Worm (Caenorhabditis elegans): ENCODE measurements around the gene lin-48.
A peak's percentile ranks its signal among the peaks of the same experiment; 100 is the strongest.

lin-48 gene

DNA sequence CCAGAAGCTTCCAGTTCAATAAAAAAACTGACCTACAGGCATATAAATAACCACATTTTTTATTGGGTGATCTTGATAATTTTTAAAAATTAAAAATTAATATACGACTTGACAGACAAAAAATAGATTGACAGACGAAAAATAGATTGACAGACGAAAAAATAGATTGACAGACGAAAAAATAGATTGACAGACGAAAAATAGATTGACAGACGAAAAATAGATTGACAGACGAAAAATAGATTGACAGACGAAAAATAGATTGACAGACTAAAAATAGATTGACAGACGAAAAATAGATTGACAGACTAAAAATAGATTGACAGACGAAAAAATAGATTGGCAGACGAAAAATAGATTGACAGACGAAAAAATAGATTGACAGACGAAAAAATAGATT, 25.1 kb downstream of the lin-48 start:
- TF ChIP-seq flt-1 (GFP tag; IDR thresholded peaks at IDR 0.05) (peak; percentile 85), T22C8.4 (GFP tag; IDR thresholded peaks at IDR 0.05) (peak; percentile 66), ztf-23 (GFP tag; IDR thresholded peaks at IDR 0.05) (peak; percentile 85), ref-1 (GFP tag; conservative IDR thresholded peaks at IDR 0.05) (0 out of 2 replicates have a peak, but pooled peaks have one; percentile 29), klf-2 (GFP tag; conservative IDR thresholded peaks at IDR 0.05) (peak; percentile 73; the same call in 1 of the 2 replicates)

- no peak for TF ChIP-seq T22C8.4 (GFP tag; IDR thresholded peaks at IDR 0.05)
- TF ChIP-seq cog-1 (tag; optimal IDR thresholded peaks at IDR 0.05): no peak
- no peak for TF ChIP-seq med-1 (GFP tag; optimal IDR thresholded peaks at IDR 0.05; ENCODE audit: insufficient read depth)
- TF ChIP-seq ztf-29 (GFP tag; IDR thresholded peaks at IDR 0.05): no peak
- TF ChIP-seq flt-1 (GFP tag; IDR thresholded peaks at IDR 0.05): no peak
- no peak for TF ChIP-seq ref-1 (GFP tag; conservative IDR thresholded peaks at IDR 0.05)
- TF ChIP-seq tab-1 (GFP tag; IDR thresholded peaks at IDR 0.05): no peak
- TF ChIP-seq ztf-23 (GFP tag; IDR thresholded peaks at IDR 0.05): no peak
- no peak for TF ChIP-seq klf-2 (GFP tag; conservative IDR thresholded peaks at IDR 0.05)
These were observed 27.9 kb downstream of the lin-48 start, which contains the start of gene lec-4 for ce11 chrIII:3773173-3773572. lec-4 (minus strand) TSS chrIII:3773326.

ce11 chrIII:3774550-3774949, 29.3 kb downstream of the lin-48 start:
- TF ChIP-seq ref-1 (GFP tag; conservative IDR thresholded peaks at IDR 0.05) (no peak), klf-2 (GFP tag; conservative IDR thresholded peaks at IDR 0.05) (no peak), tab-1 (GFP tag; IDR thresholded peaks at IDR 0.05) (no peak), ztf-23 (GFP tag; IDR thresholded peaks at IDR 0.05) (no peak), flt-1 (GFP tag; IDR thresholded peaks at IDR 0.05) (no peak), ztf-29 (GFP tag; IDR thresholded peaks at IDR 0.05) (no peak), T22C8.4 (GFP tag; IDR thresholded peaks at IDR 0.05) (no peak), cog-1 (tag; optimal IDR thresholded peaks at IDR 0.05) (no peak), med-1 (GFP tag; optimal IDR thresholded peaks at IDR 0.05; ENCODE audit: insufficient read depth) (no peak)

- no peak for TF ChIP-seq klf-2 (GFP tag; conservative IDR thresholded peaks at IDR 0.05)
- no peak for TF ChIP-seq tab-1 (GFP tag; IDR thresholded peaks at IDR 0.05)
These were observed 36.6 kb downstream of the lin-48 start for ce11 chrIII:3781827-3782226.

ce11 chrIII:3782853-3783252, 37.6 kb downstream of the lin-48 start:
- TF ChIP-seq ref-1 (GFP tag; conservative IDR thresholded peaks at IDR 0.05): no peak
- no peak for TF ChIP-seq med-1 (GFP tag; optimal IDR thresholded peaks at IDR 0.05; ENCODE audit: insufficient read depth)

DNA sequence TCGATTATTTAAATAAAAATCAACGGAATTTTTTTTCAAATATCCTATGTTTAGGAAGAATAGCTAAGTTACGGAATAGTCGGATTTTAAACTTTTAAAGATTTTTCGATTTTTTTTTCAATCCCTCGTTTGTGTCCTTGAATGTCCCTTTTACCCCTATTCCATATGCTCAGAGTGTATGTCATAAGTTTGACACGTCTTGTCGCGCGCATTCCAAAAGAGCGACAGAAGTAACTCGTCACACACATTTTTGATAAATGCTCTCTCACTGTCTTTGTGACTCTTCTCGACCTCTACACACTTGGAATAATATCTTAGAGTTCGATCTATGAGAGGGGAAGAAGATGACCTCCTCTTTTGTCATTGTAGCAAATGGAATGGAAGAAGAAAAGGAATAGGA, 38.7 kb downstream of the lin-48 start:
- TF ChIP-seq tab-1 (GFP tag; IDR thresholded peaks at IDR 0.05) (no peak), T22C8.4 (GFP tag; IDR thresholded peaks at IDR 0.05) (no peak), ref-1 (GFP tag; conservative IDR thresholded peaks at IDR 0.05) (no peak), ztf-29 (GFP tag; IDR thresholded peaks at IDR 0.05) (no peak), ztf-23 (GFP tag; IDR thresholded peaks at IDR 0.05) (no peak), flt-1 (GFP tag; IDR thresholded peaks at IDR 0.05) (no peak), klf-2 (GFP tag; conservative IDR thresholded peaks at IDR 0.05) (no peak), cog-1 (tag; optimal IDR thresholded peaks at IDR 0.05) (no peak), med-1 (GFP tag; optimal IDR thresholded peaks at IDR 0.05; ENCODE audit: insufficient read depth) (no peak)

- TF ChIP-seq ztf-23 (GFP tag; IDR thresholded peaks at IDR 0.05) (no peak), ztf-29 (GFP tag; IDR thresholded peaks at IDR 0.05) (peak; percentile 32; the same call in 1 of the 2 replicates)
These were observed 39.9 kb downstream of the lin-48 start for ce11 chrIII:3785094-3785493.

DNA sequence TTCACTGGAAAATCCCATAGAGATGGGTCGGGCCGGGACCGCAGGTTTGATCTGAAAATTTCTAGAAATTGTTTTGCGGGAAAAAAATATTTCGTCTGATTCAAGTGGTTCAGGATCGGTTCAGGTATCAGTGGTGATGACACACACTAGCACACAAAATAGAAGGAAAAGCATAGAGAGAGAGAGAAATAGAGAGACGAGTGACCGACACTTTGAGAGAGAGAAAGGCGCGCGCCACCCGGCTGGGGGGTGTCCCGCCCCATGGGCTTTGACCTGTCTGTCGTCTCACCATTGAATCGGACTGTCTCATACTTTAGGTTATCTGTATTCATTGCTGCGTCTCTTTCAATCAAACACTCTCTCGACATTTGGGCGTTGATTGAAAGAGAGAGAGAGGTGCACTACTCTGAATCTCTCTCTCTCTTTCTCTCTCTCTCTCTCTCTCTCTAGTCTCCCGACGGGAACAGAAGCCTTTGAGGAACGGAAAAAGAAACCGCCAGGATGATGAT, 41.2 kb downstream of the lin-48 start, which contains the start of gene acy-3:
Gene acy-3, minus strand, starts transcription at position 51 of the 509 bp plus-strand sequence.
- TF ChIP-seq ztf-29 (GFP tag; IDR thresholded peaks at IDR 0.05) (no peak), T22C8.4 (GFP tag; IDR thresholded peaks at IDR 0.05) (no peak), tab-1 (GFP tag; IDR thresholded peaks at IDR 0.05) (0 out of 2 replicates have a peak, but pooled peaks have one; percentile 27), klf-2 (GFP tag; conservative IDR thresholded peaks at IDR 0.05) (no peak), ref-1 (GFP tag; conservative IDR thresholded peaks at IDR 0.05) (no peak), flt-1 (GFP tag; IDR thresholded peaks at IDR 0.05) (no peak)

ce11 chrIII:3789688-3790371, 44.6 kb downstream of the lin-48 start:
- TF ChIP-seq med-1 (GFP tag; optimal IDR thresholded peaks at IDR 0.05; ENCODE audit: insufficient read depth): no peak

ce11 chrIII:3790855-3791254, 45.6 kb downstream of the lin-48 start:
- no peak for TF ChIP-seq flt-1 (GFP tag; IDR thresholded peaks at IDR 0.05)
- no peak for TF ChIP-seq ztf-23 (GFP tag; IDR thresholded peaks at IDR 0.05)
- TF ChIP-seq tab-1 (GFP tag; IDR thresholded peaks at IDR 0.05): no peak
- no peak for TF ChIP-seq ref-1 (GFP tag; conservative IDR thresholded peaks at IDR 0.05)
- no peak for TF ChIP-seq ztf-29 (GFP tag; IDR thresholded peaks at IDR 0.05)
- TF ChIP-seq T22C8.4 (GFP tag; IDR thresholded peaks at IDR 0.05): no peak
- TF ChIP-seq med-1 (GFP tag; optimal IDR thresholded peaks at IDR 0.05; ENCODE audit: insufficient read depth): no peak
- TF ChIP-seq klf-2 (GFP tag; conservative IDR thresholded peaks at IDR 0.05): no peak
- TF ChIP-seq cog-1 (tag; optimal IDR thresholded peaks at IDR 0.05): no peak

DNA sequence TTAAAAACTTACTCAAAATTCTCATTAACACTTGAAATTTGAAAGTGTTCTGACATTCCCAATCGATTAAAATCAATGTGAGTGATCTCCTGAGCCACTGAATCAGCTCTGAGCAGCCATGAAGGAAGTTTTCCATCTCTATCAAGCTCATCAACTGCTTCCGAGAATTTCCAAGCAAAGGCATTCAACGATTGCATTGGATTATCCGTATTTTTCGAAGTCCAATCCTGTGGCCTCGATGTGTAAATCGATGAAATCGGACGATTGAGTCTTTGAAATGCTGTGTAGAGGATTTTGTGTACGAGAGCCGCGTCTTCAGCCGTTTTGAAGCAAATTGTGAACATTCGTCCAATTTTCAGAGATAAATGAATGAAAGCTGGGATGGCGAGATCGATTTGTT, 50.7 kb downstream of the lin-48 start:
- no peak for TF ChIP-seq tab-1 (GFP tag; IDR thresholded peaks at IDR 0.05)

Data from whole organism, midembryonic.